Fruit fly (Drosophila melanogaster): ENCODE measurements around the gene PolZ2.

Gene PolZ2

DNA sequence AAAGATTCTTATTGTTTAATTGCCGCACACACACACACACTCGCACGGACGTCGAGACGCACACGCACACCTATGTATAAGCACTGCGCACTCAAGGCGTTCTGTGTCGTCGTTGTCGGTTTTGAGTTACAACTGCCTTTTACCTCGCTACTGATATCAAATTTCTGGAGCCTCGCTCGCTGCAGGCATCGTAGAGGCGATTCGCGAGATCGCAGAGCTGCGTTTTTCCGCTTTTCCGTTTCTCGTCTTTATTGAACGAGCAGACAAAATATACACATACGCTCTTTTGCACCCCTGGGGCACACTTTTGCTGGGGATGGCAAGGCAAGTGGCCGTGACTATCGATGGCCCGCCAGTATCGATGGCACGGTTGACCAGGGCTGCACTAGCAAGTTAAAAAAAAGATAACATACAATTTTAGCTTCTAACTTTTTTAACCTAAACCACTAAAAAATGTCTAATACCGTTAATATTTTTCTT is 41.2 kb upstream of the PolZ2 start, which contains the start of gene CG2519 (continued):
- TF ChIP-seq Nf-YA (GFP tag; IDR thresholded peaks at IDR 0.05) (peak; percentile 33; the same call in 1 of the 2 replicates), CG13624 (GFP tag; optimal IDR thresholded peaks at IDR 0.05) (peak; percentile 92), CG8944 (GFP tag; optimal IDR thresholded peaks at IDR 0.05) (peak; percentile 45), dysf (GFP tag; IDR thresholded peaks at IDR 0.05) (peak; percentile 43; the same call in 2 of the 3 replicates), amos (GFP tag; IDR thresholded peaks at IDR 0.05; ENCODE audit: partially characterized antibody) (peak; percentile 98), CG13775 (GFP tag; optimal IDR thresholded peaks at IDR 0.05) (peak; percentile 50), CG14050 (GFP tag; IDR thresholded peaks at IDR 0.05) (peak; percentile 14; the same call in 1 of the 3 replicates), ewg (GFP tag; optimal IDR thresholded peaks at IDR 0.05) (peak; percentile 73), CG9609 (GFP tag; optimal IDR thresholded peaks at IDR 0.05) (peak; percentile 58), CG15514 (GFP tag; optimal IDR thresholded peaks at IDR 0.05) (peak; percentile 86), toy (GFP tag; IDR thresholded peaks at IDR 0.05) (no peak), CG15073 (GFP tag; optimal IDR thresholded peaks at IDR 0.05) (no peak), chif (GFP tag; optimal IDR thresholded peaks at IDR 0.05) (peak; percentile 33 to 51), Meics (GFP tag; optimal IDR thresholded peaks at IDR 0.05) (no peak), CG18476 (GFP tag; optimal IDR thresholded peaks at IDR 0.05) (no peak), CG10366 (GFP tag; IDR thresholded peaks at IDR 0.05) (peak; percentile 70), tin (GFP tag; optimal IDR thresholded peaks at IDR 0.05) (peak; percentile 61), ATbp (GFP tag; optimal IDR thresholded peaks at IDR 0.05) (no peak), CG42726 (GFP tag; IDR thresholded peaks at IDR 0.05; ENCODE audit: partially characterized antibody) (peak; percentile 94), HmgZ (tag; optimal IDR thresholded peaks at IDR 0.05) (peak; percentile 70), CG11247 (GFP tag; IDR thresholded peaks at IDR 0.05) (peak; percentile 64), slbo (GFP tag; IDR thresholded peaks at IDR 0.05) (peak; percentile 84), danr (GFP tag; IDR thresholded peaks at IDR 0.05) (0 out of 2 replicates have a peak, but pooled peaks have one; percentile 14), CG16813 (GFP tag; IDR thresholded peaks at IDR 0.05; ENCODE audit: partially characterized antibody) (peak; percentile 95), CG13123 (GFP tag; optimal IDR thresholded peaks at IDR 0.05) (no peak), CG15696 (tag; optimal IDR thresholded peaks at IDR 0.05) (peak; percentile 29), slou (GFP tag; optimal IDR thresholded peaks at IDR 0.05) (no peak), Rfx (GFP tag; IDR thresholded peaks at IDR 0.05) (peak; percentile 86), her (GFP tag; optimal IDR thresholded peaks at IDR 0.05) (peak; percentile 67), tna (GFP tag; IDR thresholded peaks at IDR 0.05; ENCODE audit: partially characterized antibody) (peak; percentile 90), CG18011 (GFP tag; optimal IDR thresholded peaks at IDR 0.05) (peak; percentile 7), tio (GFP tag; optimal IDR thresholded peaks at IDR 0.05) (no peak), zfh1 (GFP tag; IDR thresholded peaks at IDR 0.05) (peak; percentile 66), Dp (GFP tag; optimal IDR thresholded peaks at IDR 0.05) (peak; percentile 58), Max (GFP tag; optimal IDR thresholded peaks at IDR 0.05) (peak; percentile 66), bigmax (GFP tag; optimal IDR thresholded peaks at IDR 0.05) (peak; percentile 66), sima (GFP tag; optimal IDR thresholded peaks at IDR 0.05) (no peak), CG14014 (GFP tag; IDR thresholded peaks at IDR 0.05) (peak; percentile 49; the same call in 1 of the 2 replicates), shn (GFP tag; optimal IDR thresholded peaks at IDR 0.05) (peak; percentile 65), Myb (GFP tag; optimal IDR thresholded peaks at IDR 0.05) (peak; percentile 73), trem (tag; optimal IDR thresholded peaks at IDR 0.05) (peak; percentile 55), pzg (GFP tag; optimal IDR thresholded peaks at IDR 0.05) (peak; percentile 91), Dip3 (GFP tag; optimal IDR thresholded peaks at IDR 0.05) (peak; percentile 52), MBD-R2 (GFP tag; IDR thresholded peaks at IDR 0.05) (peak; percentile 85), Sry-δ (GFP tag; optimal IDR thresholded peaks at IDR 0.05) (peak; percentile 97), schlank (tag; optimal IDR thresholded peaks at IDR 0.05) (no peak), Bteb2 (GFP tag; optimal IDR thresholded peaks at IDR 0.05) (peak; percentile 61), Blimp-1 (GFP tag; optimal IDR thresholded peaks at IDR 0.05) (no peak), Hmr (GFP tag; optimal IDR thresholded peaks at IDR 0.05) (no peak), inv (GFP tag; IDR thresholded peaks at IDR 0.05; ENCODE audit: partially characterized antibody) (peak; percentile 91)

All from whole organism, embryonic.